Worm (Caenorhabditis elegans) whole organism, L3 larva: ENCODE measurements around the gene bath-19.

Experiments used
- R02D3.7 ChIP-seq: fragments of 150-350 bp; optimal IDR thresholded peaks from 2 replicates; lab custom pipeline; 2014; ENCODE audit warnings: missing biosample characterization, missing genetic modification characterization
- ZK546.5 ChIP-seq: sonication (generic microtip); optimal IDR thresholded peaks from 2 replicates; lab custom pipeline; 2017; ENCODE audit warnings: missing biosample characterization, missing genetic modification characterization
- aly-2 ChIP-seq: fragments of 150-350 bp; optimal IDR thresholded peaks from 2 replicates; lab custom pipeline; 2014; ENCODE audit warnings: missing biosample characterization, missing genetic modification characterization
- ama-1 ChIP-seq: fragments of 150-350 bp; optimal IDR thresholded peaks from 2 replicates; lab custom pipeline; 2018
- ceh-28 ChIP-seq: fragments of 150-350 bp; optimal IDR thresholded peaks from 2 replicates; lab custom pipeline; 2014; ENCODE audit warnings: missing biosample characterization, missing genetic modification reagents, missing genetic modification characterization
- ceh-9 ChIP-seq: sonication (generic microtip); optimal IDR thresholded peaks from 2 replicates; lab custom pipeline; 2018; ENCODE audit warnings: missing biosample characterization, missing genetic modification characterization
- daf-12 ChIP-seq: fragments of 150-350 bp; optimal IDR thresholded peaks from 2 replicates; lab custom pipeline; 2014; ENCODE audit warnings: missing biosample characterization, missing genetic modification reagents, missing genetic modification characterization
- egl-27 ChIP-seq: sonication (generic microtip); optimal IDR thresholded peaks from 4 replicates; lab custom pipeline; 2017; ENCODE audit warnings: missing biosample characterization, missing genetic modification reagents, missing genetic modification characterization
- egl-5 ChIP-seq: fragments of 150-350 bp; optimal IDR thresholded peaks from 2 replicates; lab custom pipeline; 2017; ENCODE audit warnings: missing biosample characterization, missing genetic modification reagents, missing genetic modification characterization, inconsistent platforms
- elt-1 ChIP-seq: fragments of 150-350 bp; optimal IDR thresholded peaks from 2 replicates; lab custom pipeline; 2014; ENCODE audit warnings: missing biosample characterization, missing genetic modification characterization
- elt-2 ChIP-seq: sonication (generic microtip); optimal IDR thresholded peaks from 2 replicates; lab custom pipeline; 2016; ENCODE audit warnings: missing genetic modification reagents, mild to moderate bottlenecking, missing genetic modification characterization, missing compliant biosample characterization
- elt-3 ChIP-seq, 3 experiments: fragments of 150-350 bp in 1 of 3; sonication (generic microtip) in 2 of 3; optimal IDR thresholded peaks; 2 replicates in 2 of 3; 4 replicates in 1 of 3; lab custom pipeline; 2014 to 2017; ENCODE audit warnings: missing biosample characterization in 3 of 3, missing genetic modification characterization in 3 of 3
- eor-1 ChIP-seq, 2 experiments: fragments of 150-350 bp; optimal IDR thresholded peaks; 2 replicates each; lab custom pipeline; 2014 to 2018; ENCODE audit warnings: missing biosample characterization in 2 of 2, missing genetic modification characterization in 2 of 2
- fkh-10 ChIP-seq: sonication (generic microtip); optimal IDR thresholded peaks from 2 replicates; lab custom pipeline; 2017; ENCODE audit warnings: missing biosample characterization, missing genetic modification reagents, missing genetic modification characterization
- fkh-2 ChIP-seq: fragments of 150-350 bp; optimal IDR thresholded peaks from 2 replicates; lab custom pipeline; 2014; ENCODE audit warnings: missing biosample characterization, missing genetic modification reagents, missing genetic modification characterization
- fos-1 ChIP-seq: fragments of 150-350 bp; optimal IDR thresholded peaks from 2 replicates; lab custom pipeline; 2014; ENCODE audit warnings: missing biosample characterization, missing genetic modification characterization
- jun-1 ChIP-seq: fragments of 150-350 bp; optimal IDR thresholded peaks from 2 replicates; lab custom pipeline; 2014; ENCODE audit warnings: missing biosample characterization, missing genetic modification reagents, missing genetic modification characterization
- lin-39 ChIP-seq: fragments of 150-350 bp; optimal IDR thresholded peaks from 2 replicates; lab custom pipeline; 2018; ENCODE audit warnings: missing biosample characterization, missing genetic modification reagents, missing genetic modification characterization
- mdl-1 ChIP-seq: fragments of 150-350 bp; optimal IDR thresholded peaks from 2 replicates; lab custom pipeline; 2014; ENCODE audit warnings: missing biosample characterization, missing genetic modification characterization
- mml-1 ChIP-seq: fragments of 150-350 bp; sonication (generic microtip); optimal IDR thresholded peaks from 3 replicates; lab custom pipeline; 2014; ENCODE audit warnings: missing biosample characterization, missing genetic modification characterization
- nfya-1 ChIP-seq: sonication (generic microtip); optimal IDR thresholded peaks from 2 replicates; lab custom pipeline; 2017; ENCODE audit warnings: missing genetic modification characterization, mild to moderate bottlenecking, missing compliant biosample characterization, antibody characterized with exemption, moderate library complexity; ENCODE audit not compliant: insufficient read depth
- nhr-11 ChIP-seq: fragments of 150-350 bp; optimal IDR thresholded peaks from 2 replicates; lab custom pipeline; 2014; ENCODE audit warnings: missing biosample characterization, missing genetic modification characterization
- nhr-12 ChIP-seq: fragments of 150-350 bp; optimal IDR thresholded peaks from 2 replicates; lab custom pipeline; 2014; ENCODE audit warnings: missing biosample characterization, missing genetic modification characterization
- nhr-23 ChIP-seq: fragments of 150-350 bp; optimal IDR thresholded peaks from 2 replicates; lab custom pipeline; 2014; ENCODE audit warnings: missing biosample characterization, missing genetic modification reagents, missing genetic modification characterization
- nhr-237 ChIP-seq: fragments of 150-350 bp; optimal IDR thresholded peaks from 2 replicates; lab custom pipeline; 2014; ENCODE audit warnings: missing biosample characterization, missing genetic modification characterization
- nhr-25 ChIP-seq: sonication (generic microtip); optimal IDR thresholded peaks from 2 replicates; lab custom pipeline; 2017; ENCODE audit warnings: missing biosample characterization, missing genetic modification characterization
- nhr-28 ChIP-seq: fragments of 150-350 bp; optimal IDR thresholded peaks from 2 replicates; lab custom pipeline; 2014; ENCODE audit warnings: missing biosample characterization, missing genetic modification characterization
- nhr-43 ChIP-seq: sonication (generic microtip); optimal IDR thresholded peaks from 2 replicates; lab custom pipeline; 2016; ENCODE audit warnings: mild to moderate bottlenecking, missing genetic modification characterization, missing compliant biosample characterization; ENCODE audit not compliant: poor library complexity, severe bottlenecking
- nhr-67 ChIP-seq: fragments of 150-350 bp; optimal IDR thresholded peaks from 2 replicates; lab custom pipeline; 2014; ENCODE audit warnings: missing biosample characterization, missing genetic modification characterization
- nhr-76 ChIP-seq: fragments of 150-350 bp; sonication (generic microtip); optimal IDR thresholded peaks from 5 replicates; lab custom pipeline; 2014; ENCODE audit warnings: missing biosample characterization, missing genetic modification characterization
- nhr-77 ChIP-seq: fragments of 150-350 bp; optimal IDR thresholded peaks from 2 replicates; lab custom pipeline; 2014; ENCODE audit warnings: missing biosample characterization, missing genetic modification characterization
- pha-4 ChIP-seq: fragments of 150-350 bp; optimal IDR thresholded peaks from 2 replicates; lab custom pipeline; 2014; ENCODE audit warnings: missing biosample characterization, missing genetic modification reagents, missing genetic modification characterization
- pqm-1 ChIP-seq: fragments of 150-350 bp; optimal IDR thresholded peaks from 2 replicates; lab custom pipeline; 2017; ENCODE audit warnings: missing biosample characterization, missing genetic modification characterization, inconsistent platforms
- skn-1 ChIP-seq: fragments of 150-350 bp; optimal IDR thresholded peaks from 2 replicates; lab custom pipeline; 2014; ENCODE audit warnings: missing biosample characterization, missing genetic modification characterization
- tbx-2 ChIP-seq: sonication (generic microtip); optimal IDR thresholded peaks from 2 replicates; lab custom pipeline; 2016; ENCODE audit warnings: mild to moderate bottlenecking, missing genetic modification characterization, missing compliant biosample characterization
- unc-62 ChIP-seq: fragments of 150-350 bp; sonication (generic microtip); optimal IDR thresholded peaks from 4 replicates; lab custom pipeline; 2014; ENCODE audit warnings: missing biosample characterization, missing genetic modification reagents, missing genetic modification characterization
- zag-1 ChIP-seq: fragments of 150-350 bp; optimal IDR thresholded peaks from 2 replicates; lab custom pipeline; 2014; ENCODE audit warnings: missing biosample characterization, missing genetic modification characterization
- ztf-11 ChIP-seq: fragments of 150-350 bp; optimal IDR thresholded peaks from 2 replicates; lab custom pipeline; 2014; ENCODE audit warnings: missing biosample characterization, missing genetic modification characterization
- ztf-4 ChIP-seq: fragments of 150-350 bp; optimal IDR thresholded peaks from 2 replicates; lab custom pipeline; 2014; ENCODE audit warnings: missing biosample characterization, missing genetic modification characterization

The bath-19 gene

DNA sequence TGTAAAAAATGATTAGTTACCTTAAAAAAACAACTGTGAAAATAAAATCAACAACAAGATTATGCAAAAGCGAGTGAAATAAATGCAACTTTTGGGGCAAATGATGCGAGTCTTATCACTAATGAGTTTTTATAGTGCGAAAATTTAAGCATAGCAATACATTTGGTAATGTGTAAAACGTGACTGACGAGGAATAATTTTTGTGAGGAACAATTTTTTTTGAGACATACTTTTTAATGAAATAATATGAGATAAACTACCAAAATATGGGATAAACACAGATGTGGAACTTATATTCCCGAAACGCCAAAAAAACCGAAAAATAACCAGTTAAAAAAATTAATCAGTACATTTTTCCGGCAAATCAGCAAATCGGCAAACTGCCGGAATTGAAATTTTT lies 41.2 kb upstream of the bath-19 start, which contains the start of gene F07E5.9:
F07E5.9 (minus strand) TSS at position 101 of the 400 bp plus-strand sequence.
- TF ChIP-seq ztf-11: no peak
- no peak for TF ChIP-seq ceh-28
- no peak for TF ChIP-seq nhr-67 (tag; lab: Kevin White, UChicago)
- no peak for TF ChIP-seq elt-3 (tag; optimal IDR thresholded peaks at IDR 0.05; lab: Kevin White, UChicago)
- no peak for TF ChIP-seq daf-12 (tag; lab: Kevin White, UChicago)
- no peak for TF ChIP-seq fkh-2 (tag; lab: Kevin White, UChicago)
- TF ChIP-seq nhr-237 (tag; lab: Kevin White, UChicago): no peak

DNA sequence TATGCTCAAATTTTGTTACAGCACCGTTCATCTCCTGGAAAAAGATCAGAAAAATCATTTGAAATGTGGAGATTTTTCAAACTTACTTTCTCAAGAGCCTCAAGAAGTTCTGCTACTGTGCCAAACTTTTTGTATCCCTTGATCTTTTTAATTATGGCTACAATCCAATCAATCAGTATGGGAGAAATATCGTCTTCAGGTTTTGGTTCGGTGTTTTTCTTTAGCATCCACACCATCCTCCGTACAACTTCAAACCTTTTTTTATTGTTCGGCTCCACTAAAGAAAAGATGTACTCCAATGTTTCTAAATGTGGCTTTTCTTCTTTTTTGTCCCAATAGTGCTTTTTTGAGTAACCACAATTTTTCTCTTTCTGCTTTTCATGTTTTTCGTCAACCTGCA lies 37.3 kb upstream of the bath-19 start:
- TF ChIP-seq fkh-10 (no peak), elt-3 (tag; optimal IDR thresholded peaks at IDR 0.05; lab: Kevin White, UChicago) (no peak), tbx-2 (tag; lab: Kevin White, UChicago) (no peak), ama-1 (lab: Kevin White, UChicago) (no peak), R02D3.7 (tag; lab: Kevin White, UChicago) (no peak), mml-1 (no peak), aly-2 (tag; lab: Kevin White, UChicago) (no peak), fos-1 (no peak), nhr-25 (tag; lab: Kevin White, UChicago) (no peak), egl-27 (tag; lab: Kevin White, UChicago) (no peak), zag-1 (no peak), nhr-76 (tag; lab: Kevin White, UChicago) (no peak), elt-2 (no peak), nhr-67 (tag; lab: Kevin White, UChicago) (no peak), nhr-11 (no peak), egl-5 (tag; lab: Kevin White, UChicago) (no peak), nhr-23 (tag; lab: Kevin White, UChicago) (no peak)

DNA sequence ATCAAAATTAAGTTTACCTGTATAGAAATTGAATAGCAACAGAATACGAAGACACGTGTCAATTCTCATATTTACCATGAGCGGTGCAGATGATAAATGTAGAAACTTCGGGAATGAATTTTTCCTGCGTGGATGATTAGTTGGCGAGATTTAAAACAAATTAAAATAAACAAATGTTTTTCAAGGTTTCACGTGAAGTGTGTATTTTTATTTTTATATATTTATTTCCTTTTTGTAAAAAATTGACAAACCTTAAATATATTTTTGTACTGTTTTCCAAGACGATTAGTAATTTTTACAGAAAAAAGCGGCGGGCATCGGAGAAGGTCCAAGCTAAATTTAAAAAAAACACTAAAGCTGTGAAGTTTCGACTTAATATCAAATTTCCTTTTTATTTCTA lies 36.3 kb upstream of the bath-19 start, which contains the start of gene F07E5.8:
F07E5.8 (minus strand) TSS at position 101 of the 400 bp plus-strand sequence.
- TF ChIP-seq nhr-11 (no peak), unc-62 (GFP tag; lab: Kevin White, UChicago) (no peak), jun-1 (tag; lab: Kevin White, UChicago) (no peak), zag-1 (no peak), lin-39 (tag; lab: Kevin White, UChicago) (no peak), elt-3 (tag; optimal IDR thresholded peaks at IDR 0.05; lab: Kevin White, UChicago) (no peak), nfya-1 (no peak), ama-1 (lab: Kevin White, UChicago) (no peak), ZK546.5 (tag; lab: Kevin White, UChicago) (no peak), pqm-1 (tag; lab: Kevin White, UChicago) (no peak), fkh-10 (no peak), eor-1 (tag; optimal IDR thresholded peaks at IDR 0.05; lab: Kevin White, UChicago) (no peak), ztf-11 (no peak), skn-1 (no peak), mdl-1 (no peak), pha-4 (tag; lab: Kevin White, UChicago) (no peak), nhr-28 (tag; lab: Kevin White, UChicago) (no peak), nhr-67 (tag; lab: Kevin White, UChicago) (no peak), elt-1 (tag; lab: Kevin White, UChicago) (no peak), aly-2 (tag; lab: Kevin White, UChicago) (no peak)

DNA sequence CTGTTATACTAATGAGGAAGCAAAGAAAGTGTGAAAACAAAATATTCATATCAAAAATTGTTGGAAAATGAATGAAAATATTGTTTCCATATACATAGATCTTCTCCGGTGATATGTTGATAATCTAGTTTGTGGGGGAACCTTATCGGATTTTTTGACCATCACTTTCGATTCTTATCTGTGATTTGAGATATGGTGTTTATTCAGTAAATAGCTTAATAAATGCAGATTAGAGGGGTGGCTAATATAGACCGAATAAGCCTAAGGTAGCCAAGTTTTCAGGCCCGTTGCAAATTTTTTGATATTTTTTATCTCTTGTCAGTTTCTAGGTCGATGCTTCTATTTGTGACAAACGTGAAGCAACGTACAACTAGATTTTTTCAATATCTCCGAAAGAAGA lies 32.2 kb upstream of the bath-19 start, which contains the start of gene F07E5.7:
F07E5.7 (minus strand) TSS at position 101 of the 400 bp plus-strand sequence.
- no peak for TF ChIP-seq nhr-43 (tag; lab: Kevin White, UChicago)
- TF ChIP-seq fkh-2 (tag; lab: Kevin White, UChicago): no peak
- TF ChIP-seq jun-1 (tag; lab: Kevin White, UChicago): no peak
- TF ChIP-seq nhr-11: no peak
- TF ChIP-seq ztf-4 (tag; lab: Kevin White, UChicago): no peak
- TF ChIP-seq egl-27 (tag; lab: Kevin White, UChicago): no peak
- TF ChIP-seq elt-2: no peak
- TF ChIP-seq egl-5 (tag; lab: Kevin White, UChicago): no peak
- no peak for TF ChIP-seq zag-1
- TF ChIP-seq nhr-77 (tag; lab: Kevin White, UChicago): no peak
- TF ChIP-seq nhr-25 (tag; lab: Kevin White, UChicago): no peak
- TF ChIP-seq ama-1 (lab: Kevin White, UChicago): no peak
- no peak for TF ChIP-seq nhr-28 (tag; lab: Kevin White, UChicago)
- TF ChIP-seq pqm-1 (tag; lab: Kevin White, UChicago): no peak
- TF ChIP-seq nfya-1: no peak
- TF ChIP-seq ceh-9: no peak
- no peak for TF ChIP-seq tbx-2 (tag; lab: Kevin White, UChicago)
- TF ChIP-seq nhr-12 (tag; lab: Kevin White, UChicago): no peak
- TF ChIP-seq, all 47 proteins: peak for 0
